Fruit fly (Drosophila melanogaster) S2 (cell line): ENCODE data around the gene CG31279.
A peak's percentile ranks its signal among the peaks of the same experiment; 100 is the strongest.

ENCODE experiments used
- CG8478 ChIP-seq: fragments of >200 bp; optimal IDR thresholded peaks from 2 replicates; lab custom pipeline; 2018
- CTCF ChIP-seq, 2 experiments: fragments of >200 bp; optimal IDR thresholded peaks; 2 replicates each; lab custom pipeline; 2018

CG31279 gene

dm6 chr3R:16431707-16432106 is 1.2 kb downstream of the CG31279 start:
- TF ChIP-seq CG8478 (lab: Kevin White, UChicago) (no peak), CTCF (optimal IDR thresholded peaks at IDR 0.05; lab: Kevin White, UChicago) (peak; percentile 97 to 98)

- TF ChIP-seq CTCF (optimal IDR thresholded peaks at IDR 0.05; lab: Kevin White, UChicago) (no peak), CG8478 (lab: Kevin White, UChicago) (no peak)
Observed at dm6 chr3R:16432665-16433065, 2.2 kb downstream of the CG31279 start, which contains the start of gene Fntb. Gene Fntb, plus strand, starts transcription at chr3R:16432998.

dm6 chr3R:16434599-16434998 is 4.1 kb downstream of the CG31279 start, which contains the start of gene CG14881:
Gene CG14881, plus strand, starts transcription at chr3R:16434899.
- TF ChIP-seq CG8478 (lab: Kevin White, UChicago) (no peak), CTCF (optimal IDR thresholded peaks at IDR 0.05; lab: Kevin White, UChicago) (no peak)

- TF ChIP-seq CTCF (optimal IDR thresholded peaks at IDR 0.05; lab: Kevin White, UChicago) (no peak), CG8478 (lab: Kevin White, UChicago) (no peak)
Observed at dm6 chr3R:16436374-16437037, 6.0 kb downstream of the CG31279 start, which contains the start of gene mRpS33. Gene mRpS33, minus strand, starts transcription at chr3R:16436597.

- no peak for TF ChIP-seq CTCF (optimal IDR thresholded peaks at IDR 0.05; lab: Kevin White, UChicago)
- no peak for TF ChIP-seq CG8478 (lab: Kevin White, UChicago)
Observed at dm6 chr3R:16441367-16441923, 11.0 kb downstream of the CG31279 start, which contains the start of gene ema. Gene ema, minus strand, starts transcription at chr3R:16441661.

DNA sequence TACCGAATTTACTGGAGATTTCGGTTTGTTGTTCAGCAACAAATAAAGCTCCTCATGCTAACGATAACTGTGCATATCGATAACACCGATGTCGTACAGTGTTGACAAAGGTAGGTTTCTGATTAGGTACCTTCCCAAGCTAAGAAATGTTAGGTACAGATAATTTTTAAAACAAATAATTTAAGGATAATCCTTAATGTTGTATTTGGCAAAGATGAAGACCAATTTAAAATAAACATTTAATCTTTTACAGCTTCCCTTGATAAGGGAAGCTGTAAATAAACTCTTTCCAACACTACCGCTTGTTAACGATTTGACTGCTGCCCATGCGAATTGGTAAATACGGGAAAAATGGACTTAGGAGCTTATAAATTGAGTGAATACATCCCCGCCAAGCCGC is 12.5 kb downstream of the CG31279 start, which contains the start of the genes Ttc1 and CG14882:
Gene Ttc1, minus strand, starts transcription at position 71 of the 400 bp plus-strand sequence.
Gene CG14882, plus strand, starts transcription at position 271 of the 400 bp plus-strand sequence.
- TF ChIP-seq CG8478 (lab: Kevin White, UChicago) (no peak), CTCF (optimal IDR thresholded peaks at IDR 0.05; lab: Kevin White, UChicago) (no peak)

- TF ChIP-seq CG8478 (lab: Kevin White, UChicago) (no peak), CTCF (optimal IDR thresholded peaks at IDR 0.05; lab: Kevin White, UChicago) (no peak)
Observed at dm6 chr3R:16446836-16447235, 16.4 kb downstream of the CG31279 start.

DNA sequence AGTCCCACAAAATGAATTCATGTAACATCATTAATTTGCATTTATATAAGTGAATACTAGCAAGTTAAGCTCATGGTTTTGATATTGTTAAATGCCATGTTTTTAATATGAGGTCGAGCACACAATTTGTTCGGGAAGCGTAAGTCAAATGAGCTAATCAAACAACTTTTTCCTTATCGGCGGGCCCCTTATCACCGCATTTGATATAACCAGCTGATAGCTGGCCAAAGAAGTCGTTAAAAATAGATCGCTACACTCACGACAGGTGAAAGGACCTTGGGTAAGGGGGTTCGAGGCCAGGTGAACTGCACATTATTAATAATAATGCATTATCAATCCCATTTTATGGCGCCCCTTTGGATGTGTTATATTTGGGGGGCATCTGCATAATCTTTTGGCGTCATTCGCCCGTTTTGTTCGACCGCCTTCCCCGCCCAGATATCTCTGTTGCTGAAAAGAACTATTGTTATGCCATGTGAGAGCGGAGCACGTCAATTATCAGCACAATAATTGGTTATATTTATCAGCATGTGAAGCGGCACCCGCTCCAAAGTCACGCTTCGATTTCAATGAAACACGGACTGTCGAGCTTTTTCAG is 17.1 kb downstream of the CG31279 start:
- no peak for TF ChIP-seq CG8478 (lab: Kevin White, UChicago)
- TF ChIP-seq CTCF (optimal IDR thresholded peaks at IDR 0.05; lab: Kevin White, UChicago), result no peak

DNA sequence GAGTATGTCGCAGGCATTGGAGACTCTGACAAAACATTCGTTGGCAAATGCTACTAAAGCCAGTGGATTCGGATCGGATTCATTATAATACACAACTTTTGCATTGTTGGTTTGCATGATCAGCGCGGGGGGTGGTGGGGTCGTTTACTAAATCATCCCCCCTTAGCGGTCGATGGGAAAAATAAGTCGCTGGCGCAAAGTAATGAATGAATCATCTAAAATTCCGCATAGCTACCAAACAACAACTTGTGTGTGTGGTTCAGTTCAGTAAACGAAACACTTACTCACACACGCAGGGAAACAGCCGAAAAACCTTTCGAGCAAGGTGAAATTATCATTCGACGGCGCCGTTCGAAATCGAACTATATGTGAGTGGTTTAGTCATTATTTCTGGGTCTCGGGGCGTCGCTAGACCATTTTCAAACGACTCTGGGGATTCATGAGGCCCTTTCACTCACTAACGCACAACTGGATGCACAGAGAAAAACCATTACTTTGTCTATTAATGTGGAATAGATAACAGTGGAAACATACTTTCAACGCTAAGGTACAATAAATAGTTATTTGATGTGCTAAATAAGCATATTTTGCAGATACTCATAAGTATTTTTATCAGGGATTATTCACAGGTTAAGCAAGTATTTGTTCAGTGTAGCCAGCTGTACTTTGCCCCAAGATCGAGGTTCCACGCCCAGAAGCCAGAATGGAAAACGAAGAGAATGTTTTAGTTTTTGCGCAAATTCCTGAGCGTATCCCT is 18.1 kb downstream of the CG31279 start:
- TF ChIP-seq CTCF (optimal IDR thresholded peaks at IDR 0.05; lab: Kevin White, UChicago) (no peak), CG8478 (lab: Kevin White, UChicago) (no peak)

DNA sequence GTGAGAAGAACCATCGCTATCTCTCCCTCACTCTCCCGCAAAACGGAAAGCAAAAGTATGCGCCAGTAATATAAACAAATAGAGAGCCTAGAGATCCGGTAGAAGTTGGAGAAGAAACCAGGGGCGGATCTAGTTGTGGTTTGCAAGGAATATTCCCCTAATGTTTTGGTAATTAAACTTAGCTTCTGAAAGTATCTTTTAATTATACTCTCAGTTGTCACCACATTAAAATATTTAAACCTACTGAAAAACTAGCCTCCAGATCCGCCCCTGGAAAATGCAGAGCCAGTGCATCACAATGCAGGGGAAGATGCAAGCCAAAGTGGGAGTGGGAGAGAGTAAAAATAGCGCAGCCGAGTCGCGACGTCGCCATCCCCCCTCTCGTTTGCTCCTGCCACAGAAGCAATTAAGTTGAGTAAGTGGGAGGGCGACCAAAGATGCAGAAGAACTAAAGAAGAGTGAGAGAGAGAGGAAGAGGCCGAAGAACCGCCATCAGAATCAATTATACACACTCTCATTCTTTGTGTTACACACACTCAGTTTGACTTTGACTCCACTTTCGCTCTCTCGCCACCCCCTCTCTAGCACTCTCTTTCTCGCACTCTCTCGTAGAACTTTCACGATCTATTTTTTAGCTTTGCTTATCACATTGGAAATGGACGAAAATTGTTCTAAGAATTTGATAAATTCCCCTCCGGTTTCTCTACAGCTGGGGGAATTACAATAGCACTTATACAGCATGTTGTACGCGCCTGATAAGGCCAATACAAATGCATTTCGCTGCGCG is 18.9 kb downstream of the CG31279 start:
- TF ChIP-seq CTCF (optimal IDR thresholded peaks at IDR 0.05; lab: Kevin White, UChicago) (no peak), CG8478 (lab: Kevin White, UChicago) (no peak)

- TF ChIP-seq CG8478 (lab: Kevin White, UChicago), result no peak
- TF ChIP-seq CTCF (optimal IDR thresholded peaks at IDR 0.05; lab: Kevin White, UChicago), result no peak
Observed at dm6 chr3R:16452954-16453587, 22.6 kb downstream of the CG31279 start.

DNA sequence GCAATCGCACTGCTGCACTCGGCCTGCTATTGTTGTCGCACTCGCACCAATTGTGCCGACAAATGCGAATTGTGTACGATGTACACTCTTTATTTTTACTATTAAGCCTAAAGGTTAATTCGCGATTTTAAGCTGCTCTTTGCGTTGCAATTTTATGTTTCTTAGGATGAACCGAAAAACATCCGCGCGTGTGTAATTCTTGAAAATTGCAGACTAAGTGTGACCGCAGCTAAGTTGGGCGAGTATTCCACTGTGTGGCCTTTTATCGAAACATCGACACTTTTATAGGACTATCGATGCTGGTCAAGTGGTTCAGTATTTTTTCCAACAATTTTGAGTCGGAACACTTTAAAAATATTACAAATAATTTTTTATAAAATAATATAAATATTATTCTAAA is 23.1 kb downstream of the CG31279 start, which contains the start of gene Pak3:
Gene Pak3, minus strand, starts transcription at position 225 of the 400 bp plus-strand sequence.
- TF ChIP-seq CTCF (optimal IDR thresholded peaks at IDR 0.05; lab: Kevin White, UChicago) (peak in 1 of 2 experiments; percentile 24), CG8478 (lab: Kevin White, UChicago) (no peak)

DNA sequence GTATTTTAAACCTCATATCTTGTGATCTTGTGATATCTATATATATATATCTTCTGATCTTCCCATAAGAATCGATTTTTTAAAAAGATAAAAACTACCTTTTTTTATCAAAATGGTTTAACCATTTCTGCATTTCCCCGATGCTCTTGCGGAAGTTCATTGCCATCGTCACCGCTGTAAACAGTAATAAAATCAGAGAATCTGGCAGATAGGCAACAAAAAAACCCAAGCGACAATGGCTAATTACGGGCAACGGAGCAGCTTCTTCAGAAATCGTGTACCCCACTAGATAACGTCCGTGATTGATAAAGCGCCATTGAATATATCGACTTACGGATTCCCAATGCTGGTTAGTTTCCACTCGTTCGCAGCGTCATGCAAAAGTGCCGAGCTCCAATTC is 23.7 kb downstream of the CG31279 start, which contains the start of gene CG10405:
Gene CG10405, plus strand, starts transcription at position 301 of the 400 bp plus-strand sequence.
- no peak for TF ChIP-seq CG8478 (lab: Kevin White, UChicago)
- TF ChIP-seq CTCF (optimal IDR thresholded peaks at IDR 0.05; lab: Kevin White, UChicago), result no peak
